Worm (Caenorhabditis elegans) whole organism, midembryonic: ENCODE results near the gene srw-22.
"Not testable (repeated sequence)": the region's sequence is repeated elsewhere in the genome, so short reads cannot be mapped to it uniquely, and the experiment has no call there.

Experiments
- T22C8.4 ChIP-seq: fragments of 200-800 bp; sonication (Bioruptor generic); IDR thresholded peaks from 2 replicates; pipeline ENCODE4 v1.3.6; 2022; ENCODE audit warnings: missing genetic modification characterization, missing compliant biosample characterization
- cog-1 ChIP-seq: sonication (generic microtip); optimal IDR thresholded peaks from 2 replicates; lab custom pipeline; 2016; ENCODE audit warnings: missing genetic modification characterization, missing compliant biosample characterization
- flt-1 ChIP-seq: fragments of 200-800 bp; sonication (Bioruptor generic); IDR thresholded peaks from 2 replicates; pipeline ENCODE4 v1.3.6; 2022; ENCODE audit warnings: missing genetic modification characterization, missing compliant biosample characterization
- klf-2 ChIP-seq: fragments of 200-800 bp; sonication (Bioruptor generic); conservative IDR thresholded peaks from 2 replicates; pipeline ENCODE4 v1.3.6; 2022; ENCODE audit warnings: missing genetic modification reagents, missing genetic modification characterization, missing compliant biosample characterization
- med-1 ChIP-seq: sonication (generic microtip); optimal IDR thresholded peaks from 2 replicates; lab custom pipeline; 2017; ENCODE audit warnings: missing genetic modification characterization, mild to moderate bottlenecking, missing compliant biosample characterization, antibody characterized with exemption, missing genetic modification reagents; ENCODE audit not compliant: insufficient read depth
- ref-1 ChIP-seq: fragments of 200-800 bp; sonication (Bioruptor generic); conservative IDR thresholded peaks from 2 replicates; pipeline ENCODE4 v1.3.6; 2022; ENCODE audit warnings: missing genetic modification reagents, missing genetic modification characterization, missing compliant biosample characterization
- tab-1 ChIP-seq: fragments of 200-800 bp; sonication (Bioruptor generic); IDR thresholded peaks from 2 replicates; pipeline ENCODE4 v1.3.6; 2022; ENCODE audit warnings: missing genetic modification characterization, missing compliant biosample characterization
- ztf-23 ChIP-seq: fragments of 200-800 bp; sonication (Bioruptor generic); IDR thresholded peaks from 2 replicates; pipeline ENCODE4 v1.3.6; 2022; ENCODE audit warnings: missing genetic modification reagents, missing genetic modification characterization, missing compliant biosample characterization
- ztf-29 ChIP-seq: fragments of 200-800 bp; sonication (Bioruptor generic); IDR thresholded peaks from 2 replicates; pipeline ENCODE4 v1.3.6; 2022; ENCODE audit warnings: missing genetic modification reagents, missing genetic modification characterization, missing compliant biosample characterization

The srw-22 gene

DNA sequence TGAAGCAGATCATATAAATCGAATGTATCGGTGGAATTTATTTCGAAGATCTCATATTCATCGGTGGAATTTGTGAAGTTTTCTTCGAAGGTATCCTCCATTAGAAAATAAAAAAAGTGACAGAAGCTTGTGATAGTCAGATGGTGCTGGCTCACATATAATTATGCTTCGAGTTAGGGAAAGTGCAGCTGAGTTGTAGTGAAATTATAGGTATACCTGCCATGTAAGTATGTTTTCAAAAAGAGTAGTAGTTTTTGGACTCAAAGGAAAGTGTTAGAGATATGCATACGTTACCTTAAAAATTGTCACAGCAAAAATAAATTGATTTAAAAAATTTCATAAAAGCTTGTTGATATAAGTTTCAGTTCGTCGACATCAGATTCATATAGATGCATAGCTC, 28.2 kb upstream of the srw-22 start, which contains the start of gene srw-11:
TSS of gene srw-11 (minus strand) at position 101 of the 400 bp plus-strand sequence.
- no peak for TF ChIP-seq T22C8.4 (GFP tag; lab: Robert Waterston, UW)
- TF ChIP-seq med-1 (GFP tag; lab: Kevin White, UChicago) = no peak
- no peak for TF ChIP-seq ref-1 (GFP tag; lab: Robert Waterston, UW)
- no peak for TF ChIP-seq tab-1 (GFP tag; lab: Robert Waterston, UW)
- no peak for TF ChIP-seq cog-1 (tag; lab: Kevin White, UChicago)
- TF ChIP-seq klf-2 (GFP tag; lab: Robert Waterston, UW) = no peak
- no peak for TF ChIP-seq flt-1 (GFP tag; lab: Robert Waterston, UW)
- TF ChIP-seq ztf-29 (GFP tag; lab: Robert Waterston, UW) = no peak
- no peak for TF ChIP-seq ztf-23 (GFP tag; lab: Robert Waterston, UW)

DNA sequence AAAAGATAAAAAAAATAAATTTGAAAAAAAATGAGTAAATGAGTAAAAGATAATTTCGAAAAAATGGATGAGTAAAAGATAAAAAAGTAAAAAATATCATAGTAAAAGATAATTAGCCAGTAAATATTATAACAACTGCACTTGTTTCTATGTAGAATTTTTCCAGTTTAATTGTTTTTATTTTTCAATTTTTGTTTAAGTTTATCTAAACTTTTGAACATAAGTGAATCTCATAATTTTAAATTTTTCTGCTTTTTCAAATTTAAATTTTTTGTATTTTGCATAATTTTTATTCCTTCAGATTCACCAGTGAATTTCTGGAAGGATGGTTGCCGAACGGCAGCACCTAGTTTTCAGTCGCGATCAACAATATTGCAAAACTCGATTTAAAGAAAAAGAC, 27.1 kb upstream of the srw-22 start, which contains the start of gene chil-12:
TSS of gene chil-12 (plus strand) at position 301 of the 400 bp plus-strand sequence.
- no peak for TF ChIP-seq tab-1 (GFP tag; lab: Robert Waterston, UW)
- TF ChIP-seq ztf-29 (GFP tag; lab: Robert Waterston, UW) = no peak
- TF ChIP-seq cog-1 (tag; lab: Kevin White, UChicago) = no peak
- TF ChIP-seq ztf-23 (GFP tag; lab: Robert Waterston, UW) = no peak
- TF ChIP-seq ref-1 (GFP tag; lab: Robert Waterston, UW) = no peak

DNA sequence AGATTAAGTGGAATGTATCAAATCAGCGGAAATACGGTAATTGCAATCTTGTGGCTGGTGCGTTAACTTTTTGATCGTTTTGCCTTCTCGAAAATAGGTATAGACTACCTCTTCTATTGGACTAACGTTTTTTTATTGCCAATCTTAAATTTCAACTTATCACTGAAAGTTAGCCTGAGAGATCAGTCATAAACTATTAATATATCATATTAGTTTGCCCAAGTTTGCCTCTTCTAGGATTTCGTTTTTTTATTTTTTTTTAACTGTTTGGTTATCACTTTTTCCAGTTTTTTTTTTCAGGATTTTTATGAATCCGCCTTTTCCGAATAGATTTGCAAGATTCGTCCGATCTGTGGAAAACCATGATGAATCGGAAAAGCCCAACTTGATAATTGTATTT, 23.9 kb upstream of the srw-22 start, which contains the start of gene kin-30:
TSS of gene kin-30 (plus strand) at position 301 of the 400 bp plus-strand sequence.
- TF ChIP-seq tab-1 (GFP tag; lab: Robert Waterston, UW) (no peak), cog-1 (tag; lab: Kevin White, UChicago) (no peak), med-1 (GFP tag; lab: Kevin White, UChicago) (no peak), ztf-29 (GFP tag; lab: Robert Waterston, UW) (no peak), klf-2 (GFP tag; lab: Robert Waterston, UW) (no peak), ztf-23 (GFP tag; lab: Robert Waterston, UW) (no peak), flt-1 (GFP tag; lab: Robert Waterston, UW) (no peak), ref-1 (GFP tag; lab: Robert Waterston, UW) (no peak)

DNA sequence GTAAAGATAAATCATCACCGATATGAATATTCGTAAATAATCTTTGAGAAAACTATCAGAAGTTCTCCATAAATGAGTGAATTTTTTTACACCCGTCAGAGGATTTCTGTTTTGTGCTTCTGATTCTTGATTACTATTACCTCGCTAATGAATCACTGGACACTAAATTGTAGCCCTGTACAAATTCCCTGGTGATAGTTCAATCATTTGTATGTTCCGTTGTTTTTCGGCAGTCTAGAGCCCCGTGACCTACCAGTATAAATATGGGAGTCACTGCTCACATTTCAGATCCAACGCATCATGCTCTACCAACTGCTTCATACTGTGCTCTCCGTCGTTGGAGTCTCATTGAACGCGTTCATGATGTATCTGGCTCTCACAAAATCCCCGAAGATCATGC, 18.1 kb upstream of the srw-22 start, which contains the start of gene srd-28:
TSS of gene srd-28 (plus strand) at position 301 of the 400 bp plus-strand sequence.
- not testable (repeated sequence) for TF ChIP-seq klf-2, ztf-23, ref-1 (GFP tag; lab: Robert Waterston, UW)

DNA sequence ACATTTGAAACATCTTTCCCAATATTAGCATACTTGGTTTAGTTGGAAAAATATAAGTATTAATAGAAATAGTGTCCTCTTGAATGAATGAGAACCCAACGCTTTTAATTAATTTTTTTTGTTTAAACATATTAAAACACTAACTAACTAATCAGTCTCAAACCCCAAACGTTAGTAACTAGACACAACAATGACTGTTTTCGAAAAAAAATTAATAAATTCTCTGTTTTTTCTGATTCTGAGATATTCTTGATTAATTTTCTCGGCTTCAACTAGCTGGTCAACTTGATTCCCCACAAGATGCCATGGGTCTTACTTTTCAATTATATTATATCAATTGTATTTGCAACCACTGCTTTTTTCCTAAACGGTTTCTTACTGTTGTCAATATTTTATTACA, 16.3 kb upstream of the srw-22 start, which contains the start of gene srbc-76:
TSS of gene srbc-76 (plus strand) at position 301 of the 400 bp plus-strand sequence.
- TF ChIP-seq klf-2 (GFP tag; lab: Robert Waterston, UW) (no peak), ztf-23 (GFP tag; lab: Robert Waterston, UW) (no peak), T22C8.4 (GFP tag; lab: Robert Waterston, UW) (no peak), cog-1 (tag; lab: Kevin White, UChicago) (no peak), ztf-29 (GFP tag; lab: Robert Waterston, UW) (no peak), ref-1 (GFP tag; lab: Robert Waterston, UW) (no peak), flt-1 (GFP tag; lab: Robert Waterston, UW) (no peak), tab-1 (GFP tag; lab: Robert Waterston, UW) (no peak), med-1 (GFP tag; lab: Kevin White, UChicago) (no peak)

DNA sequence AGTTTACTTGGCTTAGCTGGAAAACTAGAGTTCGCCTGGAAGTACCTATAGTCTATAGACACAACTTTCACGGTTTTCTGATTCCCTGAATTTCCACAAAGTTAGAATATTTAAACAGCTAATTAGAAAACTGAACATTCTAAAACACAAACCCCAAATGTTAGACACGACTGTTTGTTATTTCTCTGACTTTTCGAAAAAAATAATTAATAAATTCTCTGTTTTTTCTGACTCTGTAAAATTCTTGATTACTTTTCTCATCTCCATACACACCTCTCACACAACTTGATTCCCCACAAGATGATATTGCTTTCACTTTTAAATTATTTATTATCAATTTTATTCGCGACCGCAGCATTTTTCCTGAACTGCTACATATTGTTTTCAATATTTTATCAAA, 14.9 kb upstream of the srw-22 start, which contains the start of gene srbc-75:
TSS of gene srbc-75 (plus strand) at position 301 of the 400 bp plus-strand sequence.
- TF ChIP-seq tab-1 (GFP tag; lab: Robert Waterston, UW) (no peak), ztf-29 (GFP tag; lab: Robert Waterston, UW) (no peak), T22C8.4 (GFP tag; lab: Robert Waterston, UW) (no peak), ztf-23 (GFP tag; lab: Robert Waterston, UW) (no peak), klf-2 (GFP tag; lab: Robert Waterston, UW) (no peak), cog-1 (tag; lab: Kevin White, UChicago) (no peak), ref-1 (GFP tag; lab: Robert Waterston, UW) (no peak), flt-1 (GFP tag; lab: Robert Waterston, UW) (no peak), med-1 (GFP tag; lab: Kevin White, UChicago) (no peak)

DNA sequence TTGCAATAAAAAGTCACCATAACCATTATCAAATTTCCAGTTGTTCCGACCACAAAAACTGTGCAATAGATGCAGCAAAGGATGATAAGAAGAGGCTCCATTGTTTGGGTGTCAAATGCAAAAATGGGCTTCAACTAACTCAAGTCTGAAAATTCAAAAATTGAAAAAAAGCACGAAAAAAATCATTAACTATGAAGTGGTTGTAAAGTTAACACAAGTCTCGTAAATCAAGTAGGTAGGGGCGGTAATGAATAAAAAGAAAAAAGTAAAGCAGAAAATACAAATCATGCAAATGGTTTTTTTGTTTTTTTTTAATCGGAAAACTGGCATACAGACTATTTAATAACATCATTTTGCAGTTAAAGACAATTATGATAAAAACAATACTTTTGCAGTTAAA, 11.7 kb upstream of the srw-22 start, which contains the start of gene srsx-39:
TSS of gene srsx-39 (minus strand) at position 101 of the 400 bp plus-strand sequence.
- not testable (repeated sequence) for TF ChIP-seq cog-1 (tag; lab: Kevin White, UChicago); med-1 (GFP tag; lab: Kevin White, UChicago); ref-1 (GFP tag; lab: Robert Waterston, UW)

DNA sequence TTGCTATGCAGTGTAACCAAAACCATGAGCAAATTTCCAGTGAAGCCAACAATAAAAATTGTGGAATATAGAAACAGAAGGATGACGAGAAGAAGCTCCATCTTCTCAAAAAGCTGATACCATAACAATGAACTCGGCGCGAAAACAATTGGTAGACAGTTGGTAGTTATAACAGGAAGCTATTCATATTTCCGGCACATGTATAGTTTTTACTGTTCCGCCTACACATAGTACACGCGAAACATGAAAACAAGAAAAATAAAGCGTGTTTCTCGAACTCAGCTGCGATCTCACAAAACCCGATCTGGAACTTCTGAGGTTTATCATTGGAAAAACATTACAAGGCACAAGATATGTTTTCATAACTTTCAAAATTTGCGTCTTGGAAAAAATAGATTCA, 9.4 kb upstream of the srw-22 start, which contains the start of gene srsx-37:
TSS of gene srsx-37 (minus strand) at position 101 of the 400 bp plus-strand sequence.
- no peak for TF ChIP-seq klf-2 (GFP tag; lab: Robert Waterston, UW)
- no peak for TF ChIP-seq cog-1 (tag; lab: Kevin White, UChicago)
- TF ChIP-seq med-1 (GFP tag; lab: Kevin White, UChicago) = no peak
- TF ChIP-seq T22C8.4 (GFP tag; lab: Robert Waterston, UW) = no peak
- no peak for TF ChIP-seq tab-1 (GFP tag; lab: Robert Waterston, UW)
- TF ChIP-seq ztf-23 (GFP tag; lab: Robert Waterston, UW) = no peak
- no peak for TF ChIP-seq ztf-29 (GFP tag; lab: Robert Waterston, UW)
- no peak for TF ChIP-seq ref-1 (GFP tag; lab: Robert Waterston, UW)
- TF ChIP-seq flt-1 (GFP tag; lab: Robert Waterston, UW) = no peak

DNA sequence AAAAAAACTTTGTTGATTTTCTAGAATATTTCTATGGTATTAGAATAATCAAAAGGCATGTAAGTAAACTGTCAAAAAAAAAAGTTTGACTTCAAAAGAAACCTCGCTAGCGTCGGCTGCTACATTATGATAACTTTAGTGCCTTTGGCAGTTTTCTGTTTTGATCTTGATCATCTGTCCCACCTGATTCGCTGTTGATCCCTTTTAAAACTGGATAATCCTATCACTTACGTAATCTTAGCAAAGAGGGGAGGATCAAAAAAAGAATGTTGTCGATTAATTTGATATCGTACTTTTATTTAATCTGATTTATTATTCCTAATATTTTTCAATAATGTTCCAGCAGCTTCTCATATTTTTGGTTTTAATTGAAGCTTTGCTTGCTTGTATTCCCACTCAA, 8.5 kb upstream of the srw-22 start, which contains the start of gene M01B2.8:
TSS of gene M01B2.8 (plus strand) at position 301 of the 400 bp plus-strand sequence.
- no peak for TF ChIP-seq flt-1 (GFP tag; lab: Robert Waterston, UW)
- TF ChIP-seq med-1 (GFP tag; lab: Kevin White, UChicago) = no peak
- TF ChIP-seq ztf-29 (GFP tag; lab: Robert Waterston, UW) = no peak
